Worm (Caenorhabditis elegans): ENCODE results near the gene str-135.

- TF ChIP-seq mes-2 (tag; optimal IDR thresholded peaks at IDR 0.05; ENCODE audit: poor library complexity, severe bottlenecking) (no peak), ztf-11 (tag; optimal IDR thresholded peaks at IDR 0.05) (no peak), aha-1 (tag) (no peak), dpl-1 (GFP tag; optimal IDR thresholded peaks at IDR 0.05) (no peak), nhr-11 (tag; optimal IDR thresholded peaks at IDR 0.05) (no peak), nhr-237 (tag; optimal IDR thresholded peaks at IDR 0.05) (no peak), ces-1 (GFP tag; optimal IDR thresholded peaks at IDR 0.05) (no peak)
Observed at ce11 chrV:8266232-8266631, 14.4 kb downstream of the str-135 start, which contains the start of gene F21F8.5.

Measured in whole organism, L4 larva.